Worm (Caenorhabditis elegans): ENCODE results near the gene mec-2.

mec-2 gene

DNA sequence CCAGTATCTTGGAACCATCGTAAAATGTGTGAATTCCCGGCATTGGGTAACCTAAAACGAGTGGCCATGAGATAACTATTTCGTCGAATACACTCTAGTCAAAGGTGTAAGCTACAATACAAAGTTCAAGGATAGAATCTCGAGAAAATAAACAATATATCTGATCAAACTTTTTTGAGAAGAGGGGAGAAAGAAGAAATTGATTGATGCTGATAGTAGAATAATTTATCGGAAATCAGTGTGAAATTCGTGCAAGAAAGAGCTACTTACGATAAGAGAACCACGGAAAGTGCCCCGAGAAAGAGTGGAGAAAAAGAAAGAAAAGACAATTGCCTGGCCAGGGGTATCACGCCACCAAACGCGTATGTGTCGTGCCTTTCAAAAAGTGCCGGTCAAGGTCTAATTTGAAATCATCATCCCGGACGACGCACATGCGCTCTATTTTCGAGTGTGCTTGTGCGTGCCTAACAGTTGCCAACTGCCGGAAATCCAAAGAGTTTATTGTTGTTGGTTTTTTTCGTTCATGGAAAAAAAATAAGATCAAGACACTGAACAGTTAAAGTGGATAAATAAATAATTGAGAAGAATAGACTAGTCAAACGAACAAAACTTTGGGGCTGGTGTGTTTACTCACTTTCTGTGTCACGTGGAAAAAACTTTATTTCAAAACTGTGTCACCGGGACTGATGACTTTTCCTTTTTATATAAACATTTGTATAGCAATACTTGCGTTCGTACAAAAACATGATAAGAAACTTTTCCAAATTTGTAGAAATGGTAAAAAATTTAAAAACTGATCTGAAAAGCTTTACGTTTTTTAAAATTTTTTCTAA, 44.6 kb upstream of the mec-2 start, which contains the start of gene mboa-3 (continued):
- 0 out of 2 replicates have a peak, but pooled peaks have one; percentile 15 for TF ChIP-seq ceh-20 (GFP tag; IDR thresholded peaks at IDR 0.05)
- no peak for TF ChIP-seq F10B5.3 (tag; optimal IDR thresholded peaks at IDR 0.05)
- TF ChIP-seq madf-5 (GFP tag; IDR thresholded peaks at IDR 0.05) = no peak
- peak; percentile 22 for TF ChIP-seq dve-1 (tag; optimal IDR thresholded peaks at IDR 0.05; ENCODE audit: insufficient read depth)
- no peak for TF ChIP-seq saeg-2 (GFP tag; IDR thresholded peaks at IDR 0.05)
- TF ChIP-seq snpc-1.2 (GFP tag; IDR thresholded peaks at IDR 0.05) = no peak
- no peak for TF ChIP-seq lir-3 (tag; optimal IDR thresholded peaks at IDR 0.05)
- no peak for TF ChIP-seq ceh-32 (tag; optimal IDR thresholded peaks at IDR 0.05; ENCODE audit: poor library complexity)
- no peak for TF ChIP-seq cey-2 (tag; optimal IDR thresholded peaks at IDR 0.05; ENCODE audit: borderline replicate concordance, insufficient read depth)
- peak; percentile 17 for TF ChIP-seq mes-2 (tag; optimal IDR thresholded peaks at IDR 0.05; ENCODE audit: poor library complexity, severe bottlenecking)
- TF ChIP-seq fos-1 (tag; optimal IDR thresholded peaks at IDR 0.05) = no peak
- 0 out of 2 replicates have a peak, but pooled peaks have one; percentile 10 for TF ChIP-seq hmg-1.1 (GFP tag; IDR thresholded peaks at IDR 0.05)
- TF ChIP-seq unc-62 (GFP tag; optimal IDR thresholded peaks at IDR 0.05 in 1 of 2) = peak in 1 of 2 experiments; percentile 87
- no peak for TF ChIP-seq unc-62 (tag; optimal IDR thresholded peaks at IDR 0.05)
- TF ChIP-seq tra-1 (GFP tag; IDR thresholded peaks at IDR 0.05) = 0 out of 2 replicates have a peak, but pooled peaks have one; percentile 22
- TF ChIP-seq T20F7.1 (GFP tag; optimal IDR thresholded peaks at IDR 0.05) = no peak
- TF ChIP-seq ceh-44 (GFP tag; IDR thresholded peaks at IDR 0.05) = no peak
- no peak for TF ChIP-seq spr-3 (GFP tag; optimal IDR thresholded peaks at IDR 0.05)

DNA sequence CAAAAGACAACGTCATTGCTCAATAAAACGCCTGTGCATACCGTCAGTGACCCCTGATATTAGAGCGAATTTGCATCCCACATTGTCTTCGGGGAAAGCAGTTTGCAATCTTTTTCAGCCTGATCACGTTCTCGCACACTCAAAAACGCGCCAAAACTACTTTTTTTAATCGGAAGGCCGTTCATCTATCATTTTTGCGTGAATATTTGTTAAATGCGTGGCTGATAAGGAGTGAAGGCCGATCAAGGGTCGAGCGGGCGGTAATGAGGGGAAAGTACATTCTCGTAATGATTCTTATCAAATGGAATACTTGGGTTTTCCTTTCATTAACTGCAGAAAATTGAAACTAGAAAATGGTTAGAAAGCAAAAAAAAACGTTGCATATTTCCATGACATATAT, 43.3 kb upstream of the mec-2 start:
- TF ChIP-seq mep-1 (tag; optimal IDR thresholded peaks at IDR 0.05) = no peak
- TF ChIP-seq mxl-3 (GFP tag; optimal IDR thresholded peaks at IDR 0.05) = peak; percentile 75
- no peak for TF ChIP-seq nhr-237 (tag; optimal IDR thresholded peaks at IDR 0.05)
- TF ChIP-seq jun-1 (tag; optimal IDR thresholded peaks at IDR 0.05) = no peak
- no peak for TF ChIP-seq skn-1 (tag; optimal IDR thresholded peaks at IDR 0.05)
- TF ChIP-seq hlh-11 (tag; optimal IDR thresholded peaks at IDR 0.05) = peak; percentile 79
- peak; percentile 48; the same call in 1 of the 2 replicates for TF ChIP-seq php-3 (GFP tag; IDR thresholded peaks at IDR 0.05)
- TF ChIP-seq nhr-48 (tag; optimal IDR thresholded peaks at IDR 0.05) = peak; percentile 27
- TF ChIP-seq hif-1 (tag; optimal IDR thresholded peaks at IDR 0.05) = peak in 1 of 2 experiments; percentile 24
- no peak for TF ChIP-seq ZK337.2 (GFP tag; IDR thresholded peaks at IDR 0.05)
- TF ChIP-seq ceh-28 (tag; optimal IDR thresholded peaks at IDR 0.05) = no peak
- TF ChIP-seq mes-2 (tag; optimal IDR thresholded peaks at IDR 0.05; ENCODE audit: poor library complexity, severe bottlenecking) = peak; percentile 12
- TF ChIP-seq F44E2.7 (GFP tag; IDR thresholded peaks at IDR 0.05) = no peak
- TF ChIP-seq nhr-28 (tag; optimal IDR thresholded peaks at IDR 0.05) = peak; percentile 50
- TF ChIP-seq mdl-1 (tag; optimal IDR thresholded peaks at IDR 0.05) = peak in 1 of 2 experiments; percentile 63
- TF ChIP-seq lin-1 (GFP tag; IDR thresholded peaks at IDR 0.05) = 0 out of 2 replicates have a peak, but pooled peaks have one; percentile 15
- no peak for TF ChIP-seq D1046.2 (GFP tag; IDR thresholded peaks at IDR 0.05)
- TF ChIP-seq tra-1 (GFP tag; IDR thresholded peaks at IDR 0.05) = 0 out of 2 replicates have a peak, but pooled peaks have one; percentile 41
- TF ChIP-seq unc-62 (GFP tag; optimal IDR thresholded peaks at IDR 0.05 in 1 of 2) = no peak
- TF ChIP-seq unc-62 (tag; optimal IDR thresholded peaks at IDR 0.05) = no peak
- peak; percentile 46 for TF ChIP-seq nhr-25 (tag; optimal IDR thresholded peaks at IDR 0.05; ENCODE audit: borderline replicate concordance, insufficient read depth)
- TF ChIP-seq nhr-76 (tag; optimal IDR thresholded peaks at IDR 0.05) = no peak
- TF ChIP-seq pqm-1 (tag; optimal IDR thresholded peaks at IDR 0.05) = peak; percentile 49
- TF ChIP-seq nhr-77 (tag; optimal IDR thresholded peaks at IDR 0.05) = no peak
- peak; percentile 68 for TF ChIP-seq dmd-6 (GFP tag; IDR thresholded peaks at IDR 0.05)
- no peak for TF ChIP-seq nhr-41 (GFP tag; IDR thresholded peaks at IDR 0.05)

Measured in whole organism, L4 larva.